Worm (Caenorhabditis elegans): Measurements from ENCODE around the gene ckb-4.

DNA sequence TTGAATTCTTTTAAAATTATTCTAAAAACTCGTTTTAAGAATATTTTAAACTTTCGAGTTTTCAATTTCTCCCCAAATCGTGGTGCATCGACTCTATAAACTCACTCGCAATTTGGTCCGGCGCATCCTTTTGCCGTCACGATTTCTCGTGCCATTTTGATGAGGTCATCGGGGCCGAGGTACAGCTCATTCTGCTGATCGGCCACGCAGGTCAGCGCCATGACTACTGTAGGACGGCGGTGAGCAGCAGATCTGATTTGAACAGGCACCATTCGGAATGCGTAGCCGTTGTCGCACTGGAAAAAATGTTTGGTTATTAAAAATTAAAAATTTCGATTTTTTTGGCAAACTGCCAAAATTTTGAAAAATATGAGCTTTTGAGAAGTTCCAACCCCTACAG is 23.4 kb upstream of the ckb-4 start:
- TF ChIP-seq pqm-1 (tag; optimal IDR thresholded peaks at IDR 0.05) (no peak), dmd-4 (tag; optimal IDR thresholded peaks at IDR 0.05; ENCODE audit: borderline replicate concordance) (no peak), eyg-1 (tag; optimal IDR thresholded peaks at IDR 0.05) (no peak), hlh-30 (tag; optimal IDR thresholded peaks at IDR 0.05; ENCODE audit: insufficient read depth) (no peak), ztf-16 (tag; optimal IDR thresholded peaks at IDR 0.05) (no peak), nfya-1 (tag; optimal IDR thresholded peaks at IDR 0.05) (no peak), F13H6.1 (tag; optimal IDR thresholded peaks at IDR 0.05) (no peak)

All from whole organism, late embryonic.